Worm (Caenorhabditis elegans) whole organism, young adult: ENCODE results near the gene C06G4.4.

Experiments used
- B0019.2 ChIP-seq: fragments of 200-800 bp; sonication (Bioruptor generic); conservative IDR thresholded peaks from 2 replicates; pipeline ENCODE4 v1.3.6; 2022; ENCODE audit warnings: missing genetic modification reagents, missing genetic modification characterization, missing compliant biosample characterization
- C06A6.2 ChIP-seq: fragments of 200-800 bp; sonication (Bioruptor generic); conservative IDR thresholded peaks from 2 replicates; pipeline ENCODE4 v1.3.6; 2022; ENCODE audit warnings: missing genetic modification characterization, missing compliant biosample characterization
- T26A5.8 ChIP-seq: sonication (generic microtip); optimal IDR thresholded peaks from 2 replicates; lab custom pipeline; 2016; ENCODE audit warnings: missing genetic modification characterization, missing compliant biosample characterization
- akir-1 ChIP-seq: fragments of 200-800 bp; sonication (Bioruptor generic); optimal IDR thresholded peaks from 2 replicates; lab custom pipeline; 2018; ENCODE audit warnings: mild to moderate bottlenecking, missing genetic modification characterization, moderate library complexity, missing compliant biosample characterization
- ceh-58 ChIP-seq: fragments of 200-800 bp; sonication (Bioruptor generic); IDR thresholded peaks from 2 replicates; pipeline ENCODE4 v1.3.6; 2022; ENCODE audit warnings: missing genetic modification characterization, missing compliant biosample characterization
- madf-10 ChIP-seq: sonication (generic microtip); optimal IDR thresholded peaks from 2 replicates; lab custom pipeline; 2016; ENCODE audit warnings: mild to moderate bottlenecking, missing genetic modification characterization, missing compliant biosample characterization
- mes-4 ChIP-seq: sonication (generic microtip); optimal IDR thresholded peaks from 2 replicates; lab custom pipeline; 2016; ENCODE audit warnings: missing genotype, missing genetic modification characterization, missing compliant biosample characterization
- rec-8 ChIP-seq, 2 experiments: sonication (generic microtip); optimal IDR thresholded peaks; 2 replicates each; lab custom pipeline; 2016; ENCODE audit warnings: mild to moderate bottlenecking in 2 of 2, missing genetic modification characterization in 2 of 2, missing genetic modification reagents in 2 of 2, missing genotype in 2 of 2, missing biosample characterization in 1 of 2, missing compliant biosample characterization in 1 of 2, moderate library complexity in 1 of 2
- snpc-1.1 ChIP-seq: sonication (generic microtip); optimal IDR thresholded peaks from 2 replicates; lab custom pipeline; 2017; ENCODE audit warnings: missing genetic modification characterization, mild to moderate bottlenecking, missing compliant biosample characterization, antibody characterized with exemption, moderate library complexity, missing genotype, missing genetic modification reagents; ENCODE audit not compliant: insufficient read depth
- unc-62 ChIP-seq: fragments of 150-350 bp; optimal IDR thresholded peaks from 2 replicates; lab custom pipeline; 2014; ENCODE audit warnings: missing biosample characterization, missing genetic modification reagents, missing genetic modification characterization
- zfh-2 ChIP-seq: fragments of 200-800 bp; sonication (Bioruptor generic); conservative IDR thresholded peaks from 2 replicates; pipeline ENCODE4 v1.3.6; 2022; ENCODE audit warnings: missing genetic modification reagents, missing genetic modification characterization, missing compliant biosample characterization
- ztf-22 ChIP-seq: fragments of 200-800 bp; sonication (Bioruptor generic); optimal IDR thresholded peaks from 2 replicates; lab custom pipeline; 2018; ENCODE audit warnings: mild to moderate bottlenecking, missing genetic modification characterization, moderate library complexity, missing compliant biosample characterization
- ztf-26 ChIP-seq: sonication (generic microtip); optimal IDR thresholded peaks from 2 replicates; lab custom pipeline; 2017; ENCODE audit warnings: missing genetic modification characterization, missing compliant biosample characterization
- ztf-6 ChIP-seq: fragments of 200-800 bp; sonication (Bioruptor generic); IDR thresholded peaks from 2 replicates; pipeline ENCODE4 v1.3.6; 2022; ENCODE audit warnings: missing genetic modification reagents, missing genetic modification characterization, missing compliant biosample characterization

DNA sequence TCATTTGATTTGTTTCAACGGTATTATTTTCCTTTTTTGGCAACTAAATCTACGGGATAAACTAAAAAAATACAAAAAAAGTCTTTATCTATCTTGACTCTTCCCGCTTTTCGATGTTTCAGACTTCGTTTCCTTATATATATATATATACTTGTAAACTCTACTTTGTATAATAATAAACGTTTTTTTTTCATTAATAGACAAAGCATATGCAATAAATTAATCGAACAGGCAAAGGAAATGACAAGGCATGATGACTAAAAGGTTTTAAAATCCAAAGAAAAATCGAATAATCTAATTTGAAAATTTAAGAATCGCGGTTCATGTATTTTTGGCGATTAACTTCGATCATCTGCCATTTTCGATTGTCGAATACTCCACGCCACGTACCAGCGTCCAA lies 36.0 kb upstream of the C06G4.4 start:
- TF ChIP-seq ztf-6 (GFP tag; lab: Robert Waterston, UW), result no peak
- no peak for TF ChIP-seq unc-62 (GFP tag; lab: Kevin White, UChicago)
- no peak for TF ChIP-seq ceh-58 (GFP tag; lab: Robert Waterston, UW)
- TF ChIP-seq B0019.2, result no peak
- TF ChIP-seq mes-4 (tag; lab: Kevin White, UChicago), result no peak
- no peak for TF ChIP-seq ztf-22 (GFP tag; lab: Kevin White, UChicago)
- no peak for TF ChIP-seq akir-1 (GFP tag; lab: Kevin White, UChicago)
- no peak for TF ChIP-seq T26A5.8 (tag; lab: Kevin White, UChicago)
- TF ChIP-seq ztf-26, result no peak
- TF ChIP-seq rec-8 (tag; optimal IDR thresholded peaks at IDR 0.05; lab: Kevin White, UChicago), result no peak
- no peak for TF ChIP-seq snpc-1.1
- no peak for TF ChIP-seq zfh-2 (GFP tag; lab: Robert Waterston, UW)
- no peak for TF ChIP-seq madf-10
- TF ChIP-seq C06A6.2, result no peak
